Fruit fly (Drosophila melanogaster) Kc167 (cell line): ENCODE data around the gene CG2162.

Source experiments
- Myc ChIP-seq: fragments of >200 bp; optimal IDR thresholded peaks from 2 replicates; lab custom pipeline; 2017; ENCODE audit warnings: missing external identifiers
- Sin3A ChIP-seq: fragments of >200 bp; optimal IDR thresholded peaks from 2 replicates; lab custom pipeline; 2018; ENCODE audit warnings: missing external identifiers
- h ChIP-seq: fragments of >200 bp; optimal IDR thresholded peaks from 3 replicates; lab custom pipeline; 2018; ENCODE audit warnings: missing external identifiers
- insv ChIP-seq: fragments of >200 bp; optimal IDR thresholded peaks from 3 replicates; lab custom pipeline; 2018; ENCODE audit warnings: missing external identifiers
- psq ChIP-seq: fragments of >200 bp; optimal IDR thresholded peaks from 2 replicates; lab custom pipeline; 2017; ENCODE audit warnings: missing external identifiers
- ttk ChIP-seq: sonication (Bioruptor generic); optimal IDR thresholded peaks from 2 replicates; lab custom pipeline; 2017; ENCODE audit warnings: missing external identifiers

Gene CG2162

DNA sequence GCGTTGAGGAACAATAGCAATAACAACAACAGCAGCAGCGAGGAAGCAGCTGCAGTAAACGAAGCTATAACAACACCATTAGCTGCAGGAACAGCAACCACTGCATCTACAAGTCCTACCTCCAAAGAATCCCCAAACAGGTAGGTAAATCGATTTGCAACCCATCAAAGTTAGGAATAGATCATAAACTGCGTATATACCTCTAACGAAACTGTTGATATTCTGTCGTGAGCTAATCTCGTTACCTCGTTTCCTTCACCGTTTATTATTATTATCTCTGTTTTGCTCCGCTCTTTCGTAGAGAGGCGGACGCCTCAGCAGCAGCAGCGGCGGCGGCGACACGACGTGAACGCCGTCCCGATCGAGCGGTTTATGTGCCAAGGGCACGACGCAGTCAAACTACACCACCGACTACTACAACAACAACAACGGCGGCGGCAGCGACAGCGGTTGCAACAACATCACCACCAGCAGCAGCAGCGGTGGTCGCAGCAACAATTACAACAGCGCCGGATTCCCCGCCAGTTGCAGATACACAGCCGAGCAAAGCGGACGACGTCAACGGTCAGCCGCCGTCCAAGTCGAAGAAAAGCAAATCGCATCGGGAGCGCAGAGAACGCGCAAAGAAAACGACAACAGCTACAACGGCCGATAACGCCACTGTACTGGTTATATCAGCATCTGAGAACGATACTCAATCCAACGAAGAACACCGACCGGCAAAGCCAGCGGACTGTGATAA is 3.0 kb downstream of the CG2162 start:
- TF ChIP-seq insv (lab: Kevin White, UChicago) (no peak), ttk (lab: Kevin White, UChicago) (no peak), Sin3A (lab: Kevin White, UChicago) (no peak), Myc (no peak), psq (lab: Kevin White, UChicago) (no peak), h (no peak)

DNA sequence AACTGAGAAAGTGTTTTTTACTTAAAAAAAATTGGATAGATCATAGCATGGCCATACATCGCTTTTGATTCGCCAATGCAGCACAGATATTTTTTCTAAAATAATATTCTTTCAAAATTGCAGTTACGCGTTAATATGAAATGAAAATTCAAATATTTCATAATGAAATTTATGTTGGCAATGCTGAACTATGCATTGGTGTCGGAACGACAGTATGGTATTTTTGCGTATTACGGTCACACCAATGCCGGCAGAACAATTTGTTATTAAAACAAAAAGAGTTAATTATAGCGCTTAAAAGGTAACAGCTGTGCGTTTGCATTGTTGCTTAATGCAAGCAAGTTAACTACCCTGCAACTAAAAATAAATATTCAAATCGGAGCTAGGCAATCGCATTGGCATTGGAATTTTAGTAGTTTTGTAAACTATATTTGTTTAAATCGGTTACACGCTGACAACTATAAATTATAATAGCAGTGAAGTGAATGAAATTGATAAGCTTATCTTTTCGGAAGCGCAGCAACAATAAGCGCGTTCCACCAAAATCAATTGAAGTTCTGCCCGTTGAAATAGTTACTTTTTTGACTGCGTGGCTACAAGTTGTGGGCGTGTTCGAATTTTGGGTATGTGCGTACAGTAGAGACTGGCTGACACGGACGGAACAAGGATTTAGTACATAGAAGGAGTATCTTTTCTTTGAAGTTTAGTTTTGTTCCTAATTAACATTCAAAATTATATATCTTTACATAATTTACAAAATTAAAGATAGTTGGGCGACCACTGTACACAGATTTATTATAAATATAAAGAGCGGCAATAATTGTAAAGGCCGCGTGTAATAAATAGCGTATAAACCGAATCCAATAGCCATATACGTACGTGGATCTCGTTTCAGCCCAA is 7.4 kb downstream of the CG2162 start, which contains the start of gene Prx4:
Gene Prx4, plus strand, starts transcription at position 210 of the 900 bp plus-strand sequence.
- no peak for TF ChIP-seq Sin3A (lab: Kevin White, UChicago)
- no peak for TF ChIP-seq psq (lab: Kevin White, UChicago)
- TF ChIP-seq ttk (lab: Kevin White, UChicago) = no peak
- TF ChIP-seq h = no peak

DNA sequence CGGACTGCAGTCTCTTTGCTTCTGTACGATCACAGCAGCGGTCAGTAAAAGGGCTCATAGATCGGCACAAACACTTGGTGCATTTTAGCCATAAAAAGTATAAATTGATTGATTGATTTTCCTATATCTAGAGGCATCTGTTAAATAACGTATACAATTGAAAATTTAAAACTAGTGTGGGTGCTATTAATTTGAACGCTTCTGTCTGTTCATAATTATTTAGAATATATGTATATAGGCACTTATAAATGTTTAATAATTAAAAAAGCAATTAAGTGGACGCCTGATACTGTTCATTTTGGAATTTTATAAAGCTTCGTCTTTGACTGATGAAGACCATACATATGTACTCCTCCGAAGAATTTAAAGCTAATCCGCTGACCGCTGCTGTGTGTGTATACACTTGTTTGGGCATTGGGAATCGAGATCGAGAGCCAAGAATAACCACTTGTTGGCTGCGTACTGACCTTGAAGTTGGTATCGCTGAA is 10.3 kb downstream of the CG2162 start:
- TF ChIP-seq insv (lab: Kevin White, UChicago) (no peak), psq (lab: Kevin White, UChicago) (no peak), ttk (lab: Kevin White, UChicago) (no peak), Sin3A (lab: Kevin White, UChicago) (no peak), h (no peak), Myc (no peak)

DNA sequence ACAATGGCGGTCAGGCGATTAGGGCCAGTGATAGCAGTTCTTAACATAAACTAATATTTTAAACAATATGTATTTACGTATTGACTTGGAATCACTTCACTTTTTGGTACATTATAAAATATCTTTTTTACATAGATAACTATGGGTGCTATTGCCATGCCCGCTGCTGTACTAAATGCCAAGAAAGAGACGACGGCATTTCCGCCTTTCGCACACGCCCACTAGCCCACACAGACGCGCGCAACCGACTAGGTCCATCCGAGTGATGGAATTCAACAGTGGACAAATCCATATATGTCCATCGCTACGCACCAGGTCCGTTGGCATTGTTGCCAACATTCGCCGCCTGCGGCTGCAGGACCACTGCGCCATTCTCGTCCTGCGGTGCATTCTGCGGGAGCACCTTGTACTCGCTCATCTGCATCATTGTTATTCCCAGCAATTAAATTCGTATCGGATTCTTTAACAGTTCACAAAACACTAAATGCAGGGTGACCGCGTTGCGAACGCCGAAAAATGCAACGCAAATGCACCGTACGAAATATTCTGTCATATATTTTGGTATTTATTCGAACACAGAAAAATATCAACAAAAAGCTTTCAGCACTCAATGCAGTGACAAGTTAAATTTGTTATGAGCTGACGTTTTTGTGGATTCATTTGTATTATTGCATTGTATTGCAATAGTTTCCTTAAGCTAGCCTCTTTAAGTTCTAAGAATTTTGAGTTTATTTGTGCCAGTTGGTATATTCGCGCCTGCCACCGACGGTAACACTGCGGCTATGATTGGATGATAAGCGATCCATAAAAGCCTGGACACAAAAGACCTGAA is 11.5 kb downstream of the CG2162 start, which contains the start of the genes scramb2 and Sk2:
Gene scramb2, minus strand, starts transcription at position 488 of the 832 bp plus-strand sequence.
Gene Sk2, plus strand, starts transcription at position 763 of the 832 bp plus-strand sequence.
- TF ChIP-seq Myc (no peak), h (no peak), ttk (lab: Kevin White, UChicago) (no peak), Sin3A (lab: Kevin White, UChicago) (no peak), psq (lab: Kevin White, UChicago) (no peak), insv (lab: Kevin White, UChicago) (no peak)

DNA sequence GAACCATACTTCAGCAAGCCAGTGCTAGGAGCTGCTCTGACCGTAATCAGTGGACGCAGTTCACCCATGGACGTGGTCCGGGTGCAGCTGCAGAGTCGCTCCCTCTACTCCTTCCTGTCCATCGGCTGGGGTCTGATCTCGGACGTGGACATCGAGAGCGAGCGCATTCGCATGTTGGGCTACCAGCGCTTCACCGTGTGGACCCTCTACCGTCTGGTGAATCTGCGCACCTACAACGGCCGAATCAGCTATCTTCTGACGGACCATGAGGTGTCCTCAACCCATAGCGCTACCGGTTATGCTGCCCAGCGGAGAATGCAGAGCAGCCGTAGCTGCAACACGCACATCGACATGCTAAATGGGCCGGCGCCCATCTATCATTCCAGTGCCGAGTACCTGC is 13.7 kb downstream of the CG2162 start:
- TF ChIP-seq ttk (lab: Kevin White, UChicago) = no peak
- no peak for TF ChIP-seq Myc
- no peak for TF ChIP-seq insv (lab: Kevin White, UChicago)
- TF ChIP-seq Sin3A (lab: Kevin White, UChicago) = no peak
- no peak for TF ChIP-seq h
- TF ChIP-seq psq (lab: Kevin White, UChicago) = no peak

DNA sequence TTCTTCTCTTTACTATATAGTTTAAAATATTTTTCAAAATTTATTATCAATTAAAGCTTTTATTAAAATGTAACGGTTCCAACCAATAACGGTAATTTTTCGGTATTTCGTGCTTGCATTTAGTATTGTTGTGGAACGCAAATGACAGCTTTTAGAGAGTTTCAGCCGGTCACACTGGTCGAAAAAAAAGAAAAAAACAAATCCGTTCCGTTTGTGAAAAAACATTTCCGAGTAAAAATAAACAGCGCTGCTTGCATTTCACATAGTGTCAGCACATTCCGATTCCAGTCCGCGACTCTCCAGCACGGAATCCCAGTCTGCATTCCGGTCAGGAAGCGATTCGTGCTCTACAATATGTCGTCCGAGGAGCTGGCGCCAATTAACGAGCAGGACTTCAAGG is 15.2 kb downstream of the CG2162 start, which contains the start of gene CG32485:
Gene CG32485, plus strand, starts transcription at position 139 of the 400 bp plus-strand sequence.
- TF ChIP-seq h (no peak), Sin3A (lab: Kevin White, UChicago) (no peak), ttk (lab: Kevin White, UChicago) (no peak), insv (lab: Kevin White, UChicago) (no peak), psq (lab: Kevin White, UChicago) (no peak), Myc (no peak)

DNA sequence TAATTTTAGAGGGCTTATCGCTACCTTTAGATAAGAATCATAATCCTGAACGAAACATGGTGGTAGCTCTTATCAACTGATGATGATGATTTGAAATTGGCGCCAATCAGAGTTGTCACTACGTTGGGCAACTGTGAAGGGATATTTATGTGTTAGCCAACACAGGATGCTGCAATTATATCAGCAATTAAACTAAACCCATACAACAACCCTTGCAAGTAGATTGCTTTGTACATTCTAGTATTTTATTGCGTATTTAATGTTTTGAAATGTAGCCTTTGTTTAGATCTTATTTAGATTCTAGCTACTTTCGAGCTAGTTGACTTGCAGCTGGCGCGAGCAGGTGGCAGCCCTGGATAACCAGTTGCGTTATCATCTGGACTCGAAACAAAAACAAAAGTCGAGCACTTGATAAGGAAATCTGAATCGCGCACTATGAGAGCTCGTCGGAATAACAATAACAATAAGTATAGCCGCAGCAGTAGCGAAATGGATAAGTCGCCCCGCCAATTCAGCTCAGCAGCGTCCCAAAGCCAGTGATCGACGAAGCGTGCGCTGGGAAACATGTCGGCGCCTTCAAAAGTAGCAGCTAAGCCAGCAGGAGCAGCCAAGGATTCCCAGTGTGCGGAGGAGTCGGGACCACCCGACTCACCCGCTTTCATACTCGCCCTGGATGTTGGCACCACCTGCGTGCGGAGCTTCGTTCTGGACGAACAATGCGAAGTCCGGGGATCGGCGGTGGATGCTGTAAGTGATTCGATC is 17.3 kb downstream of the CG2162 start, which contains the start of gene CG1271:
Gene CG1271, plus strand, starts transcription at position 405 of the 762 bp plus-strand sequence.
- TF ChIP-seq Myc = no peak
- TF ChIP-seq Sin3A (lab: Kevin White, UChicago) = no peak
- TF ChIP-seq psq (lab: Kevin White, UChicago) = no peak
- TF ChIP-seq h = no peak
- no peak for TF ChIP-seq ttk (lab: Kevin White, UChicago)

DNA sequence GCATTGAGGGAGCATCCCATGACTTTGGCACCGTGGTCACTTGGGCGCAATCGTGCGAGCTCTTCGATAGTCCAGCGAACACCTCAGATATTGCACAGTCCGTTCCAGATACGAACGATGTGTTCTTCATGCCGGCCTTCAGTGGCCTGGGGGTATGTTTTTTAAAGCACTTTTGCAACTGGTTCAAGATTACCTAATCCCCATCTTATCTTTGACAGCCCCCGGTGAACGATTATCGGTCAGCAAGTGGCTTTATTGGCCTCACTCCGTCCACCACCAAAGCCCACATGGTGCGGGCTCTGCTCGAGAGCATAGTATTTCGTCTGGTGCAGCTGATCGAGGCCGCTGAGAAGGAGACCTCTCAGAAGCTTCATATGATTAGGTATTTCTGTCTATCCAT is 19.1 kb downstream of the CG2162 start:
- TF ChIP-seq insv (lab: Kevin White, UChicago) = no peak
- TF ChIP-seq Sin3A (lab: Kevin White, UChicago) = no peak
- TF ChIP-seq Myc = no peak
- no peak for TF ChIP-seq h
- no peak for TF ChIP-seq psq (lab: Kevin White, UChicago)
- no peak for TF ChIP-seq ttk (lab: Kevin White, UChicago)

DNA sequence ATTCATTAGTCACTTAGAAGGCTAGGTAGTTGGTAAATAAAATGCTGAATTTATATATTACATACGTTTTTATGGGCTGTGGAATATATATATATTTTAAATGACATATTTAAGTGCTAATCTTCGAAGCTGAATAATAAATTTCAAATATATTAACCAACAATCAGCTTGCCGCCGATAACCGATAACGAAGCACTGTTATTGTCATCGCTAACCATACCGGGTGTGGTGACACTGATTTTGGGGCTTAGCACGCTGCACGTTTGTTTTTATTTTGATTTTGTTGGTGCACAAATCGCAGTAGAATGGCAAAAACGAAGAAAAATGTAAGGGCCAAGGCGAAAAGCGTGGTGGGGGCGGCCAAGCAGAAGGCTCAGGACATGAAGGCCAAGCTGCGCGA is 19.9 kb downstream of the CG2162 start, which contains the start of gene CG16753:
Gene CG16753, plus strand, starts transcription at position 229 of the 400 bp plus-strand sequence.
- no peak for TF ChIP-seq Myc

DNA sequence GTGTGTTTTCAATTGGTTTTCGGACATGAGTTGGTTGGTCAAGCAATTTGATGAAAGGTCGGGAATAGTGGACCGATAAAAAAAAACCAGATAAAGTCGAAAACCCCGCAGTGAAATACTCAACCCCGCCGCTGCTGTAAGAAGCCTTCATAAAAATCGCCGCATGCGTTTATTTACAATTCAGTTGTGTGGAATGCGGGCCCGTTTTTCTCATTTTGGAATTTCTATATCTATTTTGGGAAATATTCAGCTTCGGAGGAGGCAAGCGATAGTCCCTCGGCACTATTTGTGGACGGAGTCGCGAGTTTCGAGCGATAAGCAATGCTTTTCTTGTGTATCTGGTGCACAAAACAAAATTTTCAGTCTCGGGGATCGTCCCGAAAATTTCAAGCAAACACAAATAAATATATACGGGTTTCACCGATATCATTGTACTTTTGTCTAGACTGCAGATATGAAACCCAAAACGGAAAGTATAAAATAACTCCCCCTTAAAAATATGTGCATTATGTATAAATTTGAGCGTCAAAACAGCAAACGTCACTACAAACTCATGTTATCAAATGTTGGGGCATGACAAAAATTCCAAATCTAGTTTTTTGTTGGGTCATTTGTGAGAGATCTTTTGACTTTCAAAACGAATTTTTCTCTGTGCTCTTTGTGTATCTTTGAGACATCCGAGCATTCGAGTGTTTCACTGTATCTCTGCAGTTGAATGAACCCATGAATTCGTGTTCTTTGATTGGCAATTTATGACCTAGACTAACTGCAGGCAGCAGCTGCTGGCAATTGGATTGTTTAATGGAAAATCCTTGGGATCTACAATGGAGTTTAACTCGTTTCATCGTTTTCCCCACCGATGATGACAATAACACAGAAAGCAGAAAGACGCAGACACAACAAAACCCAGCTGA is 24.2 kb downstream of the CG2162 start:
- TF ChIP-seq h (no peak), psq (lab: Kevin White, UChicago) (no peak), ttk (lab: Kevin White, UChicago) (no peak), insv (lab: Kevin White, UChicago) (no peak), Sin3A (lab: Kevin White, UChicago) (no peak), Myc (no peak)
